Worm (Caenorhabditis elegans) whole organism, mixed stage, embryonic: ENCODE results near the gene srw-79.

Source experiments
- blmp-1 ChIP-seq: fragments of 150-350 bp; optimal IDR thresholded peaks from 2 replicates; lab custom pipeline; 2014; ENCODE audit warnings: missing biosample characterization, missing genetic modification characterization
- elt-3 ChIP-seq: fragments of 150-350 bp; optimal IDR thresholded peaks from 2 replicates; lab custom pipeline; 2014; ENCODE audit warnings: missing biosample characterization, missing genetic modification characterization
- lsy-2 ChIP-seq: fragments of 150-350 bp; optimal IDR thresholded peaks from 2 replicates; lab custom pipeline; 2014; ENCODE audit warnings: missing biosample characterization, missing genetic modification characterization
- ztf-11 ChIP-seq: fragments of 150-350 bp; optimal IDR thresholded peaks from 2 replicates; lab custom pipeline; 2014; ENCODE audit warnings: missing biosample characterization, missing genetic modification characterization

ce11 chrII:2937852-2938251, 8.7 kb upstream of the srw-79 start, which contains the start of gene irld-65:
- TF ChIP-seq lsy-2 (tag; lab: Kevin White, UChicago) (no peak), elt-3 (tag; lab: Kevin White, UChicago) (no peak), ztf-11 (tag; lab: Kevin White, UChicago) (no peak), blmp-1 (no peak)
